Worm (Caenorhabditis elegans) whole organism, L1 larva: ENCODE results near the gene dsh-1.

Source experiments
- F16B12.6 ChIP-seq: fragments of 150-350 bp; optimal IDR thresholded peaks from 2 replicates; lab custom pipeline; 2014; ENCODE audit warnings: missing biosample characterization, missing genetic modification characterization
- Y116A8C.19 ChIP-seq: sonication (generic microtip); optimal IDR thresholded peaks from 2 replicates; lab custom pipeline; 2016; ENCODE audit warnings: missing compliant biosample characterization, missing genetic modification characterization, borderline replicate concordance
- aly-2 ChIP-seq: fragments of 150-350 bp; optimal IDR thresholded peaks from 2 replicates; lab custom pipeline; 2014; ENCODE audit warnings: missing biosample characterization, missing genetic modification characterization
- blmp-1 ChIP-seq: fragments of 150-350 bp; optimal IDR thresholded peaks from 2 replicates; lab custom pipeline; 2014; ENCODE audit warnings: missing biosample characterization, missing genetic modification characterization
- ceh-8 ChIP-seq: fragments of 200-800 bp; sonication (Bioruptor generic); optimal IDR thresholded peaks from 2 replicates; lab custom pipeline; 2018; ENCODE audit warnings: mild to moderate bottlenecking, missing genetic modification characterization, moderate library complexity, missing compliant biosample characterization
- ceh-82 ChIP-seq, 3 experiments: fragments of 150-350 bp in 1 of 3; sonication (generic microtip) in 2 of 3; optimal IDR thresholded peaks; 2 replicates each; lab custom pipeline; 2014 to 2017; ENCODE audit warnings: missing biosample characterization in 3 of 3, missing genetic modification characterization in 3 of 3
- ceh-88 ChIP-seq: fragments of 200-800 bp; sonication (Bioruptor generic); IDR thresholded peaks from 2 replicates; pipeline ENCODE4 v1.3.6; 2022; ENCODE audit warnings: missing genetic modification characterization, missing compliant biosample characterization
- ceh-90 ChIP-seq: sonication (generic microtip); optimal IDR thresholded peaks from 2 replicates; lab custom pipeline; 2016; ENCODE audit warnings: missing genetic modification characterization, missing compliant biosample characterization
- ces-1 ChIP-seq: fragments of 150-350 bp; optimal IDR thresholded peaks from 2 replicates; lab custom pipeline; 2014; ENCODE audit warnings: missing biosample characterization, missing genetic modification reagents, missing genetic modification characterization
- dpl-1 ChIP-seq, 3 experiments: fragments of 150-350 bp in 2 of 3; sonication (generic microtip) in 1 of 3; optimal IDR thresholded peaks; 2 replicates each; lab custom pipeline; 2014 to 2017; ENCODE audit warnings: missing biosample characterization in 3 of 3, missing genetic modification characterization in 3 of 3, missing genetic modification reagents in 3 of 3
- dsc-1 ChIP-seq: sonication (generic microtip); optimal IDR thresholded peaks from 2 replicates; lab custom pipeline; 2016; ENCODE audit warnings: mild to moderate bottlenecking, missing genetic modification characterization, missing compliant biosample characterization
- egl-13 ChIP-seq: sonication (generic microtip); optimal IDR thresholded peaks from 2 replicates; lab custom pipeline; 2016; ENCODE audit warnings: missing genotype, missing genetic modification reagents, missing genetic modification characterization, missing compliant biosample characterization
- elt-2 ChIP-seq: sonication (generic microtip); optimal IDR thresholded peaks from 2 replicates; lab custom pipeline; 2016; ENCODE audit warnings: missing genetic modification characterization, mild to moderate bottlenecking, inconsistent platforms, missing compliant biosample characterization, missing genetic modification reagents
- elt-3 ChIP-seq, 6 experiments: fragments of 150-350 bp in 1 of 6; sonication (generic microtip); optimal IDR thresholded peaks; 2 replicates each; lab custom pipeline; 2017 to 2018; ENCODE audit warnings: missing biosample characterization in 6 of 6, missing genetic modification characterization in 6 of 6, inconsistent platforms in 1 of 6
- ets-5 ChIP-seq: fragments of 200-800 bp; sonication (Bioruptor generic); IDR thresholded peaks from 2 replicates; pipeline ENCODE4 v1.3.6; 2022; ENCODE audit warnings: missing genetic modification characterization, missing compliant biosample characterization
- fos-1 ChIP-seq: fragments of 150-350 bp; optimal IDR thresholded peaks from 2 replicates; lab custom pipeline; 2014; ENCODE audit warnings: missing biosample characterization, missing genetic modification characterization
- hlh-17 ChIP-seq: fragments of 200-800 bp; sonication (Bioruptor generic); optimal IDR thresholded peaks from 2 replicates; lab custom pipeline; 2018; ENCODE audit warnings: missing genetic modification characterization, mild to moderate bottlenecking, missing compliant biosample characterization, moderate library complexity, borderline replicate concordance
- hlh-4 ChIP-seq: sonication (generic microtip); optimal IDR thresholded peaks from 2 replicates; lab custom pipeline; 2016; ENCODE audit warnings: mild to moderate bottlenecking, missing genetic modification characterization, missing compliant biosample characterization
- isw-1 ChIP-seq: fragments of 200-800 bp; sonication (Bioruptor generic); IDR thresholded peaks from 2 replicates; pipeline ENCODE4 v1.3.6; 2022; ENCODE audit warnings: missing genetic modification characterization, missing compliant biosample characterization
- jun-1 ChIP-seq: fragments of 150-350 bp; optimal IDR thresholded peaks from 2 replicates; lab custom pipeline; 2014; ENCODE audit warnings: missing biosample characterization, missing genetic modification reagents, missing genetic modification characterization
- lin-14 ChIP-seq: fragments of 200-800 bp; sonication (Bioruptor generic); optimal IDR thresholded peaks from 2 replicates; lab custom pipeline; 2018; ENCODE audit warnings: mild to moderate bottlenecking, missing genetic modification characterization, moderate library complexity, missing compliant biosample characterization
- lin-15B ChIP-seq: fragments of 150-350 bp; sonication (generic microtip); optimal IDR thresholded peaks from 3 replicates; lab custom pipeline; 2014; ENCODE audit warnings: missing biosample characterization, missing genetic modification characterization
- lin-35 ChIP-seq, 2 experiments: fragments of 150-350 bp; optimal IDR thresholded peaks; 2 replicates each; lab custom pipeline; 2014; ENCODE audit warnings: missing biosample characterization in 2 of 2, missing genetic modification characterization in 2 of 2, missing genetic modification reagents in 2 of 2
- lsy-2 ChIP-seq, 2 experiments: fragments of 150-350 bp; optimal IDR thresholded peaks; 2 replicates each; lab custom pipeline; 2014; ENCODE audit warnings: missing biosample characterization in 2 of 2, missing genetic modification characterization in 2 of 2
- mdl-1 ChIP-seq, 2 experiments: fragments of 150-350 bp; optimal IDR thresholded peaks; 2 replicates each; lab custom pipeline; 2014 to 2017; ENCODE audit warnings: missing biosample characterization in 2 of 2, missing genetic modification characterization in 2 of 2, inconsistent platforms in 1 of 2
- mep-1 ChIP-seq: fragments of 150-350 bp; optimal IDR thresholded peaks from 2 replicates; lab custom pipeline; 2014; ENCODE audit warnings: missing biosample characterization, missing genetic modification characterization
- nhr-11 ChIP-seq: fragments of 150-350 bp; optimal IDR thresholded peaks from 2 replicates; lab custom pipeline; 2014; ENCODE audit warnings: missing biosample characterization, missing genetic modification characterization
- nhr-20 ChIP-seq: sonication (generic microtip); optimal IDR thresholded peaks from 2 replicates; lab custom pipeline; 2016; ENCODE audit warnings: mild to moderate bottlenecking, missing genetic modification characterization, missing compliant biosample characterization
- nhr-237 ChIP-seq: fragments of 150-350 bp; optimal IDR thresholded peaks from 2 replicates; lab custom pipeline; 2014; ENCODE audit warnings: missing biosample characterization, missing genetic modification characterization
- nhr-47 ChIP-seq: sonication (generic microtip); optimal IDR thresholded peaks from 2 replicates; lab custom pipeline; 2016; ENCODE audit warnings: mild to moderate bottlenecking, missing genetic modification characterization, moderate library complexity, missing compliant biosample characterization
- nhr-71 ChIP-seq: sonication (generic microtip); optimal IDR thresholded peaks from 2 replicates; lab custom pipeline; 2016; ENCODE audit warnings: mild to moderate bottlenecking, missing genetic modification characterization, moderate library complexity, missing compliant biosample characterization
- nhr-76 ChIP-seq: sonication (generic microtip); optimal IDR thresholded peaks from 2 replicates; lab custom pipeline; 2017; ENCODE audit warnings: missing biosample characterization, missing genetic modification characterization
- nhr-77 ChIP-seq: fragments of 150-350 bp; optimal IDR thresholded peaks from 2 replicates; lab custom pipeline; 2014; ENCODE audit warnings: missing biosample characterization, missing genetic modification characterization
- nhr-85 ChIP-seq: sonication (generic microtip); peaks from one replicate; lab custom pipeline; 2016; ENCODE audit warnings: missing genetic modification characterization, inconsistent platforms, missing compliant biosample characterization
- nhr-90 ChIP-seq: sonication (generic microtip); optimal IDR thresholded peaks from 2 replicates; lab custom pipeline; 2016; ENCODE audit warnings: mild to moderate bottlenecking, missing genetic modification characterization, missing compliant biosample characterization; ENCODE audit not compliant: poor library complexity
- pag-3 ChIP-seq: sonication (generic microtip); optimal IDR thresholded peaks from 2 replicates; lab custom pipeline; 2017; ENCODE audit warnings: missing genetic modification characterization, mild to moderate bottlenecking, missing compliant biosample characterization, antibody characterized with exemption, borderline replicate concordance; ENCODE audit not compliant: insufficient read depth
- pqm-1 ChIP-seq: sonication (generic microtip); optimal IDR thresholded peaks from 3 replicates; lab custom pipeline; 2017; ENCODE audit warnings: missing biosample characterization, missing genetic modification characterization
- snpc-4 ChIP-seq: fragments of 150-350 bp; optimal IDR thresholded peaks from 2 replicates; lab custom pipeline; 2014; ENCODE audit warnings: missing biosample characterization, missing genetic modification characterization
- snu-23 ChIP-seq: sonication (generic microtip); optimal IDR thresholded peaks from 2 replicates; lab custom pipeline; 2016; ENCODE audit warnings: missing genetic modification characterization, missing compliant biosample characterization
- sox-4 ChIP-seq: sonication (generic microtip); optimal IDR thresholded peaks from 2 replicates; lab custom pipeline; 2016; ENCODE audit warnings: missing genetic modification characterization, missing compliant biosample characterization
- sptf-1 ChIP-seq: fragments of 150-350 bp; optimal IDR thresholded peaks from 2 replicates; lab custom pipeline; 2014; ENCODE audit warnings: missing biosample characterization, missing genetic modification characterization
- sup-37 ChIP-seq: fragments of 200-800 bp; sonication (Bioruptor generic); optimal IDR thresholded peaks from 2 replicates; lab custom pipeline; 2018; ENCODE audit warnings: mild to moderate bottlenecking, missing genetic modification characterization, missing compliant biosample characterization
- tbx-2 ChIP-seq: sonication (generic microtip); optimal IDR thresholded peaks from 2 replicates; lab custom pipeline; 2016; ENCODE audit warnings: missing genetic modification characterization, missing compliant biosample characterization
- tlp-1 ChIP-seq: fragments of 150-350 bp; optimal IDR thresholded peaks from 2 replicates; lab custom pipeline; 2014; ENCODE audit warnings: missing biosample characterization, missing genetic modification characterization
- unc-30 ChIP-seq: sonication (generic microtip); optimal IDR thresholded peaks from 2 replicates; lab custom pipeline; 2017; ENCODE audit warnings: missing biosample characterization, missing genetic modification characterization
- unc-62 ChIP-seq: fragments of 150-350 bp; optimal IDR thresholded peaks from 2 replicates; lab custom pipeline; 2014; ENCODE audit warnings: missing biosample characterization, missing genetic modification reagents, missing genetic modification characterization
- vab-15 ChIP-seq: sonication (generic microtip); optimal IDR thresholded peaks from 2 replicates; lab custom pipeline; 2017; ENCODE audit warnings: missing genotype, mild to moderate bottlenecking, missing genetic modification characterization, missing compliant biosample characterization
- xbp-1 ChIP-seq: sonication (generic microtip); optimal IDR thresholded peaks from 2 replicates; lab custom pipeline; 2016; ENCODE audit warnings: missing genetic modification characterization, missing compliant biosample characterization
- zag-1 ChIP-seq: fragments of 150-350 bp; optimal IDR thresholded peaks from 2 replicates; lab custom pipeline; 2014; ENCODE audit warnings: missing biosample characterization, missing genetic modification characterization

dsh-1 gene

ce11 chrII:5201922-5202562, 23.1 kb downstream of the dsh-1 start:
- TF ChIP-seq Y116A8C.19 (tag; lab: Kevin White, UChicago), result no peak
- TF ChIP-seq nhr-85 (tag; lab: Kevin White, UChicago), result peak; percentile 67
- TF ChIP-seq ceh-88 (GFP tag; lab: Robert Waterston, UW), result no peak
- TF ChIP-seq tlp-1 (tag; lab: Kevin White, UChicago), result peak; percentile 69
- TF ChIP-seq tbx-2 (tag; lab: Kevin White, UChicago), result no peak
- TF ChIP-seq jun-1 (tag; lab: Kevin White, UChicago), result peak; percentile 61
- no peak for TF ChIP-seq hlh-4
- no peak for TF ChIP-seq F16B12.6 (tag; lab: Kevin White, UChicago)
- TF ChIP-seq mdl-1 (tag; optimal IDR thresholded peaks at IDR 0.05; lab: Kevin White, UChicago), result no peak
- TF ChIP-seq hlh-17, result no peak
- TF ChIP-seq blmp-1 (tag; lab: Kevin White, UChicago), result peak; percentile 46
- peak in 1 of 2 experiments; percentile 10 for TF ChIP-seq lsy-2 (tag; optimal IDR thresholded peaks at IDR 0.05; lab: Kevin White, UChicago)
- TF ChIP-seq nhr-77, result no peak
- peak; percentile 16 for TF ChIP-seq nhr-47 (tag; lab: Kevin White, UChicago)
- TF ChIP-seq nhr-20 (tag; lab: Kevin White, UChicago), result peak; percentile 16
- peak; percentile 50 for TF ChIP-seq dsc-1
- no peak for TF ChIP-seq dpl-1 (GFP tag; optimal IDR thresholded peaks at IDR 0.05; lab: Kevin White, UChicago)
- TF ChIP-seq lin-14, result peak; percentile 32
- no peak for TF ChIP-seq sup-37 (GFP tag; lab: Kevin White, UChicago)
- peak; percentile 44 for TF ChIP-seq nhr-71 (tag; lab: Kevin White, UChicago)
- no peak for TF ChIP-seq sox-4 (tag; lab: Kevin White, UChicago)
- peak; percentile 22 for TF ChIP-seq mep-1 (tag; lab: Kevin White, UChicago)
- TF ChIP-seq nhr-76 (tag; lab: Kevin White, UChicago), result no peak
- TF ChIP-seq nhr-90, result peak; percentile 42
- peak; percentile 82 for TF ChIP-seq pqm-1 (tag; lab: Kevin White, UChicago)
- TF ChIP-seq elt-2, result peak; percentile 99
- no peak for TF ChIP-seq zag-1 (tag; lab: Kevin White, UChicago)
- TF ChIP-seq elt-3 (tag; optimal IDR thresholded peaks at IDR 0.05; lab: Kevin White, UChicago), result peak in 4 of 6 experiments; percentile 22 to 77 (median 43)
- no peak for TF ChIP-seq ceh-82 (tag; optimal IDR thresholded peaks at IDR 0.05; lab: Kevin White, UChicago)
- no peak for TF ChIP-seq snpc-4
- TF ChIP-seq lin-35 (GFP tag; optimal IDR thresholded peaks at IDR 0.05; lab: Kevin White, UChicago), result peak in 1 of 2 experiments; percentile 55
- TF ChIP-seq, all 84 proteins: peak for 16

- TF ChIP-seq nhr-77 (no peak), ceh-8 (no peak), aly-2 (no peak), unc-62 (GFP tag; lab: Kevin White, UChicago) (no peak), pqm-1 (tag; lab: Kevin White, UChicago) (no peak), unc-30 (tag; lab: Kevin White, UChicago) (no peak), nhr-237 (tag; lab: Kevin White, UChicago) (no peak), dpl-1 (GFP tag; optimal IDR thresholded peaks at IDR 0.05; lab: Kevin White, UChicago) (peak in 2 of 3 experiments; percentile 11 to 23), sup-37 (GFP tag; lab: Kevin White, UChicago) (no peak), lin-14 (peak; percentile 85), sptf-1 (no peak), fos-1 (tag; lab: Kevin White, UChicago) (no peak), dsc-1 (peak; percentile 63), nhr-11 (tag; lab: Kevin White, UChicago) (no peak), pag-3 (no peak), ces-1 (GFP tag; lab: Kevin White, UChicago) (no peak), egl-13 (tag; lab: Kevin White, UChicago) (no peak), snu-23 (GFP tag; lab: Kevin White, UChicago) (peak; percentile 70), ets-5 (GFP tag; lab: Robert Waterston, UW) (no peak), ceh-90 (tag; lab: Kevin White, UChicago) (no peak), lin-15B (tag; lab: Kevin White, UChicago) (no peak), tbx-2 (tag; lab: Kevin White, UChicago) (peak; percentile 46), vab-15 (tag; lab: Kevin White, UChicago) (no peak), elt-3 (tag; optimal IDR thresholded peaks at IDR 0.05; lab: Kevin White, UChicago) (peak in 1 of 6 experiments; percentile 45), nhr-85 (tag; lab: Kevin White, UChicago) (no peak), isw-1 (GFP tag; lab: Robert Waterston, UW) (no peak), xbp-1 (no peak), sox-4 (tag; lab: Kevin White, UChicago) (no peak)
These were observed 24.1 kb downstream of the dsh-1 start for ce11 chrII:5200987-5201582.
